Worm (Caenorhabditis elegans): ENCODE data around the gene ttr-34.

- TF ChIP-seq nhr-25 (tag; optimal IDR thresholded peaks at IDR 0.05) = no peak
- TF ChIP-seq unc-62 (GFP tag; optimal IDR thresholded peaks at IDR 0.05) = no peak
- TF ChIP-seq aly-2 (tag; optimal IDR thresholded peaks at IDR 0.05) = no peak
- TF ChIP-seq alr-1 (tag; optimal IDR thresholded peaks at IDR 0.05) = no peak
- TF ChIP-seq lin-39 (tag; optimal IDR thresholded peaks at IDR 0.05) = no peak
- TF ChIP-seq elt-1 (tag; optimal IDR thresholded peaks at IDR 0.05) = no peak
- no peak for TF ChIP-seq zag-1 (tag; optimal IDR thresholded peaks at IDR 0.05)
- TF ChIP-seq peb-1 (tag; optimal IDR thresholded peaks at IDR 0.05) = no peak
These were observed 39.2 kb upstream of the ttr-34 start, which contains the start of gene R03G8.6 for ce11 chrX:13100410-13100809.

All from whole organism, L2 larva.